Fruit fly (Drosophila melanogaster) whole organism, embryonic: ENCODE measurements around the gene Rai1.

Experiments
- ATbp ChIP-seq: fragments of 200-800 bp; sonication (Bioruptor generic); optimal IDR thresholded peaks from 2 replicates; lab custom pipeline; 2017; ENCODE audit warnings: missing biosample characterization, mild to moderate bottlenecking, missing genetic modification characterization, missing genetic modification reagents
- Adf1 ChIP-seq: fragments of 200-800 bp; sonication (Bioruptor generic); IDR thresholded peaks from 2 replicates; pipeline ENCODE4 v1.3.6; 2022; ENCODE audit warnings: missing biosample characterization, missing genetic modification characterization
- Atf-2 ChIP-seq: fragments of 200-800 bp; sonication (Bioruptor generic); optimal IDR thresholded peaks from 2 replicates; lab custom pipeline; 2016; ENCODE audit warnings: missing biosample characterization, missing genetic modification characterization
- Bgb ChIP-seq: fragments of 200-800 bp; sonication (Bioruptor generic); IDR thresholded peaks from 2 replicates; pipeline ENCODE4 v1.3.6; 2022; ENCODE audit warnings: missing biosample characterization, missing genetic modification characterization; ENCODE audit not compliant: partially characterized antibody
- CG11398 ChIP-seq: fragments of 200-800 bp; sonication (Bioruptor generic); optimal IDR thresholded peaks from 2 replicates; lab custom pipeline; 2016; ENCODE audit warnings: missing biosample characterization, missing genetic modification characterization
- CG12299 ChIP-seq: fragments of 200-800 bp; sonication (Bioruptor generic); optimal IDR thresholded peaks from 2 replicates; lab custom pipeline; 2018; ENCODE audit warnings: missing biosample characterization, mild to moderate bottlenecking, missing genetic modification characterization
- CG1233 ChIP-seq: fragments of 200-800 bp; sonication (Bioruptor generic); optimal IDR thresholded peaks from 4 replicates; lab custom pipeline; 2018; ENCODE audit warnings: missing biosample characterization, mild to moderate bottlenecking, missing genetic modification characterization
- CG12744 ChIP-seq: fragments of 200-800 bp; sonication (Bioruptor generic); optimal IDR thresholded peaks from 2 replicates; lab custom pipeline; 2016; ENCODE audit warnings: missing biosample characterization, missing genetic modification characterization
- CG13424 ChIP-seq: fragments of 200-800 bp; sonication (Bioruptor generic); optimal IDR thresholded peaks from 2 replicates; lab custom pipeline; 2019; ENCODE audit warnings: missing biosample characterization, mild to moderate bottlenecking, missing genetic modification characterization, moderate library complexity
- CG15696 ChIP-seq: fragments of 200-800 bp; sonication (Bioruptor generic); optimal IDR thresholded peaks from 2 replicates; lab custom pipeline; 2019; ENCODE audit warnings: missing biosample characterization, mild to moderate bottlenecking, missing genetic modification characterization, moderate library complexity
- CG17829 ChIP-seq: fragments of 200-800 bp; optimal IDR thresholded peaks from 2 replicates; lab custom pipeline; 2019; ENCODE audit warnings: missing biosample characterization, mild to moderate bottlenecking, missing genetic modification characterization, moderate library complexity
- CG1792 ChIP-seq: fragments of 200-800 bp; sonication (Bioruptor generic); optimal IDR thresholded peaks from 2 replicates; lab custom pipeline; 2016; ENCODE audit warnings: missing biosample characterization, missing genetic modification characterization
- CG18476 ChIP-seq: fragments of 200-800 bp; sonication (Bioruptor generic); optimal IDR thresholded peaks from 2 replicates; lab custom pipeline; 2016; ENCODE audit warnings: missing biosample characterization, mild to moderate bottlenecking, missing genetic modification characterization
- CG3407 ChIP-seq: fragments of 200-800 bp; sonication (Bioruptor generic); optimal IDR thresholded peaks from 2 replicates; lab custom pipeline; 2018; ENCODE audit warnings: missing biosample characterization, mild to moderate bottlenecking, missing genetic modification characterization
- CG34224 ChIP-seq: fragments of 200-800 bp; sonication (Bioruptor generic); IDR thresholded peaks from 3 replicates; pipeline ENCODE4 v1.3.6; 2022; ENCODE audit warnings: missing biosample characterization, missing genetic modification characterization; ENCODE audit not compliant: partially characterized antibody
- CG3726 ChIP-seq: fragments of 200-800 bp; sonication (Bioruptor generic); IDR thresholded peaks from 3 replicates; pipeline ENCODE4, ENCODE4 v1.3.6; 2022; ENCODE audit warnings: missing biosample characterization, missing genetic modification characterization
- CG3847 ChIP-seq: fragments of 200-800 bp; sonication (Bioruptor generic); IDR thresholded peaks from 2 replicates; pipeline ENCODE4 v1.3.6; 2022; ENCODE audit warnings: missing biosample characterization, missing genetic modification characterization
- CG4617 ChIP-seq: fragments of 200-800 bp; sonication (Bioruptor generic); optimal IDR thresholded peaks from 3 replicates; lab custom pipeline; 2016; ENCODE audit warnings: missing biosample characterization, missing genetic modification characterization, borderline replicate concordance
- CG4854 ChIP-seq: fragments of 200-800 bp; sonication (Bioruptor generic); optimal IDR thresholded peaks from 2 replicates; lab custom pipeline; 2016; ENCODE audit warnings: missing biosample characterization, missing genetic modification characterization, inconsistent platforms
- CG5180 ChIP-seq: fragments of 200-800 bp; sonication (Bioruptor generic); optimal IDR thresholded peaks from 3 replicates; lab custom pipeline; 2017; ENCODE audit warnings: missing biosample characterization, missing genetic modification characterization, mild to moderate bottlenecking, moderate library complexity, missing genetic modification reagents
- CG5245 ChIP-seq: fragments of 200-800 bp; sonication (Bioruptor generic); optimal IDR thresholded peaks from 3 replicates; lab custom pipeline; 2016; ENCODE audit warnings: missing biosample characterization, missing genetic modification characterization
- CG6254 ChIP-seq: fragments of 200-800 bp; sonication (Bioruptor generic); optimal IDR thresholded peaks from 3 replicates; lab custom pipeline; 2017; ENCODE audit warnings: mild to moderate bottlenecking, missing biosample characterization, missing genetic modification reagents, missing genetic modification characterization
- CG7928 ChIP-seq: fragments of 200-800 bp; sonication (Bioruptor generic); optimal IDR thresholded peaks from 2 replicates; lab custom pipeline; 2017; ENCODE audit warnings: missing biosample characterization, mild to moderate bottlenecking, missing genetic modification characterization
- CG8944 ChIP-seq: fragments of 200-800 bp; sonication (Bioruptor generic); optimal IDR thresholded peaks from 3 replicates; lab custom pipeline; 2016; ENCODE audit warnings: missing biosample characterization, missing genetic modification characterization
- CG9437 ChIP-seq: fragments of 200-800 bp; sonication (Bioruptor generic); optimal IDR thresholded peaks from 2 replicates; lab custom pipeline; 2018; ENCODE audit warnings: missing biosample characterization, mild to moderate bottlenecking, missing genetic modification characterization
- CrebB ChIP-seq: fragments of 200-800 bp; sonication (Bioruptor generic); optimal IDR thresholded peaks from 3 replicates; lab custom pipeline; 2018; ENCODE audit warnings: missing biosample characterization, mild to moderate bottlenecking, missing genetic modification characterization
- Hmx ChIP-seq: fragments of 200-800 bp; sonication (Bioruptor generic); optimal IDR thresholded peaks from 2 replicates; lab custom pipeline; 2016; ENCODE audit warnings: missing biosample characterization, missing genetic modification characterization
- Mes4 ChIP-seq: fragments of 200-800 bp; sonication (Bioruptor generic); optimal IDR thresholded peaks from 2 replicates; lab custom pipeline; 2016; ENCODE audit warnings: missing biosample characterization, missing genetic modification characterization
- Mrtf ChIP-seq: fragments of 200-800 bp; sonication (Bioruptor generic); IDR thresholded peaks from 3 replicates; pipeline ENCODE4 v1.3.6; 2022; ENCODE audit warnings: missing biosample characterization, missing genetic modification characterization
- Optix ChIP-seq: fragments of 200-800 bp; sonication (Bioruptor generic); IDR thresholded peaks from 3 replicates; pipeline ENCODE4 v1.3.6; 2022; ENCODE audit warnings: missing biosample characterization, missing genetic modification characterization
- al ChIP-seq: fragments of 200-800 bp; sonication (Bioruptor generic); IDR thresholded peaks from 2 replicates; pipeline ENCODE4 v1.3.6; 2022; ENCODE audit warnings: missing biosample characterization, missing genetic modification characterization
- az2 ChIP-seq: fragments of 200-800 bp; sonication (Bioruptor generic); optimal IDR thresholded peaks from 3 replicates; lab custom pipeline; 2016; ENCODE audit warnings: missing biosample characterization, missing genetic modification characterization
- br ChIP-seq: fragments of >200 bp; optimal IDR thresholded peaks from 2 replicates; lab custom pipeline; 2017
- cas ChIP-seq: fragments of 200-800 bp; sonication (Bioruptor generic); IDR thresholded peaks from 2 replicates; pipeline ENCODE4 v1.3.6; 2022; ENCODE audit warnings: missing biosample characterization, missing genetic modification characterization
- cg ChIP-seq: fragments of 200-800 bp; sonication (Bioruptor generic); optimal IDR thresholded peaks from 3 replicates; lab custom pipeline; 2019; ENCODE audit warnings: missing biosample characterization, mild to moderate bottlenecking, missing genetic modification characterization, moderate library complexity
- chinmo ChIP-seq: fragments of 200-800 bp; sonication (Bioruptor generic); IDR thresholded peaks from 4 replicates; pipeline ENCODE4 v1.3.6; 2022; ENCODE audit warnings: missing biosample characterization, missing genetic modification characterization; ENCODE audit not compliant: partially characterized antibody
- chn ChIP-seq: fragments of 200-800 bp; sonication (Bioruptor generic); optimal IDR thresholded peaks from 2 replicates; lab custom pipeline; 2016; ENCODE audit warnings: missing biosample characterization, missing genetic modification characterization
- ci ChIP-seq: fragments of 200-800 bp; sonication (Bioruptor generic); IDR thresholded peaks from 3 replicates; pipeline ENCODE4 v1.3.6; 2022; ENCODE audit warnings: missing biosample characterization, missing genetic modification characterization
- da ChIP-seq: fragments of 200-800 bp; sonication (Bioruptor generic); optimal IDR thresholded peaks from 2 replicates; lab custom pipeline; 2016; ENCODE audit warnings: missing biosample characterization, missing genetic modification characterization
- dati ChIP-seq: fragments of 200-800 bp; sonication (Bioruptor generic); IDR thresholded peaks from 2 replicates; pipeline ENCODE4 v1.3.6; 2022; ENCODE audit warnings: missing biosample characterization, missing genetic modification characterization
- ems ChIP-seq: fragments of 200-800 bp; sonication (Bioruptor generic); optimal IDR thresholded peaks from 3 replicates; lab custom pipeline; 2016; ENCODE audit warnings: missing biosample characterization, missing genetic modification characterization
- ftz-f1 ChIP-seq: fragments of 200-800 bp; sonication (Bioruptor generic); optimal IDR thresholded peaks from 2 replicates; lab custom pipeline; 2016; ENCODE audit warnings: missing biosample characterization, missing genetic modification characterization
- hbn ChIP-seq: fragments of 200-800 bp; sonication (Bioruptor generic); IDR thresholded peaks from 2 replicates; pipeline ENCODE4 v1.3.6; 2022; ENCODE audit warnings: missing biosample characterization, missing genetic modification characterization; ENCODE audit not compliant: partially characterized antibody
- kay ChIP-seq: fragments of 200-800 bp; sonication (Bioruptor generic); optimal IDR thresholded peaks from 2 replicates; lab custom pipeline; 2016; ENCODE audit warnings: missing biosample characterization, missing genetic modification characterization
- luna ChIP-seq: fragments of 200-800 bp; sonication (Bioruptor generic); optimal IDR thresholded peaks from 2 replicates; lab custom pipeline; 2016; ENCODE audit warnings: missing biosample characterization, missing genetic modification characterization
- schlank ChIP-seq: fragments of 200-800 bp; sonication (Bioruptor generic); optimal IDR thresholded peaks from 2 replicates; lab custom pipeline; 2018; ENCODE audit warnings: missing biosample characterization, mild to moderate bottlenecking, missing genetic modification characterization
- sd ChIP-seq: fragments of 200-800 bp; sonication (Bioruptor generic); optimal IDR thresholded peaks from 3 replicates; lab custom pipeline; 2018; ENCODE audit warnings: missing biosample characterization, mild to moderate bottlenecking, missing genetic modification characterization, moderate library complexity
- sens ChIP-seq: fragments of 200-800 bp; sonication (Bioruptor generic); peaks from one replicate; lab custom pipeline; 2016; ENCODE audit warnings: missing biosample characterization, missing genetic modification characterization
- tgo ChIP-seq: fragments of 200-800 bp; sonication (Bioruptor generic); IDR thresholded peaks from 3 replicates; pipeline ENCODE4 v1.3.6; 2022; ENCODE audit warnings: missing biosample characterization, missing genetic modification characterization
- tin ChIP-seq: fragments of 200-800 bp; sonication (Bioruptor generic); optimal IDR thresholded peaks from 3 replicates; lab custom pipeline; 2016; ENCODE audit warnings: missing biosample characterization, missing genetic modification characterization
- toy ChIP-seq: fragments of 200-800 bp; sonication (Bioruptor generic); IDR thresholded peaks from 2 replicates; pipeline ENCODE4 v1.3.6; 2022; ENCODE audit warnings: missing biosample characterization, missing genetic modification characterization
- yki ChIP-seq: fragments of >200 bp; optimal IDR thresholded peaks from 3 replicates; lab custom pipeline; 2018
- z ChIP-seq: fragments of 200-800 bp; sonication (Bioruptor generic); IDR thresholded peaks from 3 replicates; pipeline ENCODE4 v1.3.6; 2022; ENCODE audit warnings: missing biosample characterization, missing genetic modification characterization

Rai1 gene

DNA sequence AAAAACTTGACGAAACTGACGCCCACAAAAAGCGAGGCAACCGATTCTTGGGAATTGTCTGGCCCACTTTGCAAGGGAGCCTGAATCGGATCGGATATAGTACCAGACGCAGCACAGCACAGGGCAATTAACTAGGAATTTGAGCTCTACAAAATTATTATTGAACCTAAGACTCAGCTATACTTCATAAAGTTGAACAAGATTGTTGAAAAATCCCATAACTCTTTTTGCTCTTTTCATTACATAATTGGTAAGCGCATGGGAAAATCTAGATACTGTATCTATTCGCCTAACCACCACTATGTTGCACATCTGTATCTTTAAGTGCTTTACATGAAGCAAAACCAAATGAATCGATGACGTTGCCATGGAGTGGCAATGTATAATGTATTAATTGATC, 30.0 kb upstream of the Rai1 start (continued):
- TF ChIP-seq hbn (GFP tag; lab: Robert Waterston, UW) (no peak), tgo (GFP tag; lab: Robert Waterston, UW) (peak; percentile 72; the same call in 2 of the 3 replicates), chinmo (no peak), Adf1 (GFP tag; lab: Robert Waterston, UW) (no peak), ftz-f1 (GFP tag; lab: Kevin White, UChicago) (no peak), dati (GFP tag; lab: Robert Waterston, UW) (no peak), yki (lab: Kevin White, UChicago) (no peak), ATbp (GFP tag; lab: Kevin White, UChicago) (peak; percentile 87), CG18476 (peak; percentile 60), CG1792 (GFP tag; lab: Kevin White, UChicago) (peak; percentile 55), cas (no peak), CG5180 (GFP tag; lab: Kevin White, UChicago) (peak; percentile 60), CG6254 (GFP tag; lab: Kevin White, UChicago) (peak; percentile 77), CG5245 (GFP tag; lab: Kevin White, UChicago) (peak; percentile 68), CG12744 (GFP tag; lab: Kevin White, UChicago) (no peak), Mes4 (GFP tag; lab: Kevin White, UChicago) (peak; percentile 69), CG4617 (GFP tag; lab: Kevin White, UChicago) (peak; percentile 14), br (lab: Kevin White, UChicago) (no peak), sd (tag; lab: Kevin White, UChicago) (no peak), CG4854 (GFP tag; lab: Kevin White, UChicago) (peak; percentile 42), az2 (peak; percentile 78), schlank (peak; percentile 23), chn (GFP tag; lab: Kevin White, UChicago) (peak; percentile 42), CG12299 (tag; lab: Kevin White, UChicago) (peak; percentile 36), Hmx (GFP tag; lab: Kevin White, UChicago) (no peak), CG15696 (tag; lab: Kevin White, UChicago) (no peak), Optix (GFP tag; lab: Robert Waterston, UW) (peak; percentile 75), CG13424 (tag; lab: Kevin White, UChicago) (peak; percentile 82), ci (GFP tag; lab: Robert Waterston, UW) (peak; percentile 94), da (peak; percentile 38), kay (GFP tag; lab: Kevin White, UChicago) (peak; percentile 31), cg (no peak), CG7928 (GFP tag; lab: Kevin White, UChicago) (no peak), Atf-2 (GFP tag; lab: Kevin White, UChicago) (peak; percentile 64), CG9437 (peak; percentile 65), ems (GFP tag; lab: Kevin White, UChicago) (peak; percentile 61), CG8944 (peak; percentile 69), CG11398 (GFP tag; lab: Kevin White, UChicago) (no peak), CG1233 (GFP tag; lab: Kevin White, UChicago) (peak; percentile 50), Bgb (no peak), CG3726 (GFP tag; lab: Robert Waterston, UW) (no peak), CG3847 (GFP tag; lab: Robert Waterston, UW) (peak; percentile 55), luna (GFP tag; lab: Kevin White, UChicago) (no peak), tin (GFP tag; lab: Kevin White, UChicago) (peak; percentile 73), CG17829 (tag; lab: Kevin White, UChicago) (peak; percentile 78), CG34224 (GFP tag; lab: Robert Waterston, UW) (no peak), al (0 out of 2 replicates have a peak, but pooled peaks have one; percentile 32), toy (GFP tag; lab: Robert Waterston, UW) (no peak), CG3407 (GFP tag; lab: Kevin White, UChicago) (peak; percentile 74), sens (GFP tag; lab: Kevin White, UChicago) (peak; percentile 98), Mrtf (peak; percentile 67), z (no peak), CrebB (peak; percentile 22)
